Worm (Caenorhabditis elegans): ENCODE measurements around the gene R03H10.1.

R03H10.1 gene

ce11 chrII:4183979-4184378 lies 3.9 kb downstream of the R03H10.1 start (continued):
- no peak for TF ChIP-seq nhr-90 (tag; optimal IDR thresholded peaks at IDR 0.05; ENCODE audit: poor library complexity)
- no peak for TF ChIP-seq sup-37 (GFP tag; optimal IDR thresholded peaks at IDR 0.05)
- TF ChIP-seq egl-27 (tag; optimal IDR thresholded peaks at IDR 0.05) = no peak
- no peak for TF ChIP-seq aha-1 (tag; optimal IDR thresholded peaks at IDR 0.05)
- no peak for TF ChIP-seq fos-1 (tag; optimal IDR thresholded peaks at IDR 0.05)
- peak in 1 of 3 experiments; percentile 0 for TF ChIP-seq dpl-1 (GFP tag; optimal IDR thresholded peaks at IDR 0.05)
- TF ChIP-seq grh-1 (GFP tag; IDR thresholded peaks at IDR 0.05) = no peak
- TF ChIP-seq fkh-10 (GFP tag; optimal IDR thresholded peaks at IDR 0.05) = no peak
- TF ChIP-seq lir-3 (tag; optimal IDR thresholded peaks at IDR 0.05; ENCODE audit: poor library complexity) = no peak
- TF ChIP-seq nhr-20 (tag; optimal IDR thresholded peaks at IDR 0.05) = peak; percentile 42
- TF ChIP-seq lin-35 (GFP tag; optimal IDR thresholded peaks at IDR 0.05) = no peak
- TF ChIP-seq ceh-63 (GFP tag; optimal IDR thresholded peaks at IDR 0.05) = no peak
- no peak for TF ChIP-seq ets-5 (GFP tag; IDR thresholded peaks at IDR 0.05)
- no peak for TF ChIP-seq egl-13 (tag; optimal IDR thresholded peaks at IDR 0.05)
- TF ChIP-seq ama-1 (optimal IDR thresholded peaks at IDR 0.05) = no peak
- TF ChIP-seq hlh-17 (GFP tag; optimal IDR thresholded peaks at IDR 0.05; ENCODE audit: borderline replicate concordance) = no peak
- TF ChIP-seq unc-130 (tag; optimal IDR thresholded peaks at IDR 0.05) = no peak
- no peak for TF ChIP-seq aly-2 (tag; optimal IDR thresholded peaks at IDR 0.05)
- TF ChIP-seq vab-15 (tag; optimal IDR thresholded peaks at IDR 0.05) = no peak
- TF ChIP-seq F16B12.6 (tag; optimal IDR thresholded peaks at IDR 0.05) = no peak
- TF ChIP-seq unc-30 (tag; optimal IDR thresholded peaks at IDR 0.05) = no peak
- no peak for TF ChIP-seq blmp-1 (tag; optimal IDR thresholded peaks at IDR 0.05)
- TF ChIP-seq jun-1 (tag; optimal IDR thresholded peaks at IDR 0.05) = no peak
- peak; percentile 13 for TF ChIP-seq swsn-7 (tag; optimal IDR thresholded peaks at IDR 0.05)
- TF ChIP-seq nhr-77 (tag; optimal IDR thresholded peaks at IDR 0.05) = no peak
- no peak for TF ChIP-seq ceh-88 (GFP tag; IDR thresholded peaks at IDR 0.05)
- no peak for TF ChIP-seq hpl-2 (GFP tag; optimal IDR thresholded peaks at IDR 0.05)
- TF ChIP-seq xbp-1 (tag; optimal IDR thresholded peaks at IDR 0.05) = no peak
- TF ChIP-seq dsc-1 (tag; optimal IDR thresholded peaks at IDR 0.05) = peak; percentile 40
- no peak for TF ChIP-seq nhr-237 (tag; optimal IDR thresholded peaks at IDR 0.05)
- peak; percentile 76 for TF ChIP-seq rnt-1 (tag; optimal IDR thresholded peaks at IDR 0.05)
- no peak for TF ChIP-seq C34B4.2 (tag; optimal IDR thresholded peaks at IDR 0.05)
- TF ChIP-seq nhr-76 (tag; optimal IDR thresholded peaks at IDR 0.05) = no peak
- TF ChIP-seq pax-3 (tag; optimal IDR thresholded peaks at IDR 0.05) = no peak
- no peak for TF ChIP-seq nhr-47 (tag; optimal IDR thresholded peaks at IDR 0.05)
- peak in 1 of 2 experiments; percentile 36 for TF ChIP-seq lsy-2 (tag; optimal IDR thresholded peaks at IDR 0.05)
- TF ChIP-seq efl-1 (optimal IDR thresholded peaks at IDR 0.05) = peak; percentile 25 to 32
- peak in 1 of 2 experiments; percentile 90 for TF ChIP-seq efl-1 (GFP tag; optimal IDR thresholded peaks at IDR 0.05 in 1 of 2)
- no peak for TF ChIP-seq unc-62 (GFP tag; optimal IDR thresholded peaks at IDR 0.05)
- TF ChIP-seq lin-15B (tag; optimal IDR thresholded peaks at IDR 0.05) = no peak
- TF ChIP-seq isw-1 (GFP tag; IDR thresholded peaks at IDR 0.05) = no peak
- no peak for TF ChIP-seq pqm-1 (tag; optimal IDR thresholded peaks at IDR 0.05)
- no peak for TF ChIP-seq fkh-8 (tag; optimal IDR thresholded peaks at IDR 0.05)
- no peak for TF ChIP-seq nhr-12 (tag; optimal IDR thresholded peaks at IDR 0.05)
- TF ChIP-seq mdl-1 (tag; optimal IDR thresholded peaks at IDR 0.05) = no peak

- TF ChIP-seq hlh-4 (tag; optimal IDR thresholded peaks at IDR 0.05) = no peak
- no peak for TF ChIP-seq nhr-85 (tag)
- no peak for TF ChIP-seq nhr-20 (tag; optimal IDR thresholded peaks at IDR 0.05)
- no peak for TF ChIP-seq ets-5 (GFP tag; IDR thresholded peaks at IDR 0.05)
- no peak for TF ChIP-seq aly-2 (tag; optimal IDR thresholded peaks at IDR 0.05)
- TF ChIP-seq dpl-1 (GFP tag; optimal IDR thresholded peaks at IDR 0.05) = no peak
- no peak for TF ChIP-seq tbx-2 (tag; optimal IDR thresholded peaks at IDR 0.05)
- no peak for TF ChIP-seq sup-37 (GFP tag; optimal IDR thresholded peaks at IDR 0.05)
- no peak for TF ChIP-seq pax-3 (tag; optimal IDR thresholded peaks at IDR 0.05)
- no peak for TF ChIP-seq tlp-1 (tag; optimal IDR thresholded peaks at IDR 0.05)
- no peak for TF ChIP-seq nhr-47 (tag; optimal IDR thresholded peaks at IDR 0.05)
- no peak for TF ChIP-seq ceh-63 (GFP tag; optimal IDR thresholded peaks at IDR 0.05)
- TF ChIP-seq nhr-28 (tag; optimal IDR thresholded peaks at IDR 0.05) = no peak
- no peak for TF ChIP-seq F16B12.6 (tag; optimal IDR thresholded peaks at IDR 0.05)
- TF ChIP-seq C04F5.9 (tag; optimal IDR thresholded peaks at IDR 0.05) = no peak
- TF ChIP-seq ceh-88 (GFP tag; IDR thresholded peaks at IDR 0.05) = no peak
These were observed 6.3 kb downstream of the R03H10.1 start, which contains the start of gene cpna-1 for ce11 chrII:4186364-4186763. cpna-1 (plus strand) TSS chrII:4186664.
